Worm (Caenorhabditis elegans) whole organism, midembryonic: Measurements from ENCODE around the gene sre-38.

ENCODE experiments used
- T22C8.4 ChIP-seq: fragments of 200-800 bp; sonication (Bioruptor generic); IDR thresholded peaks from 2 replicates; pipeline ENCODE4 v1.3.6; 2022; ENCODE audit warnings: missing genetic modification characterization, missing compliant biosample characterization
- flt-1 ChIP-seq: fragments of 200-800 bp; sonication (Bioruptor generic); IDR thresholded peaks from 2 replicates; pipeline ENCODE4 v1.3.6; 2022; ENCODE audit warnings: missing genetic modification characterization, missing compliant biosample characterization
- med-1 ChIP-seq: sonication (generic microtip); optimal IDR thresholded peaks from 2 replicates; lab custom pipeline; 2017; ENCODE audit warnings: missing genetic modification characterization, mild to moderate bottlenecking, missing compliant biosample characterization, antibody characterized with exemption, missing genetic modification reagents; ENCODE audit not compliant: insufficient read depth
- tab-1 ChIP-seq: fragments of 200-800 bp; sonication (Bioruptor generic); IDR thresholded peaks from 2 replicates; pipeline ENCODE4 v1.3.6; 2022; ENCODE audit warnings: missing genetic modification characterization, missing compliant biosample characterization
- ztf-23 ChIP-seq: fragments of 200-800 bp; sonication (Bioruptor generic); IDR thresholded peaks from 2 replicates; pipeline ENCODE4 v1.3.6; 2022; ENCODE audit warnings: missing genetic modification reagents, missing genetic modification characterization, missing compliant biosample characterization

- no peak for TF ChIP-seq ztf-23 (GFP tag; lab: Robert Waterston, UW)
- no peak for TF ChIP-seq tab-1 (GFP tag; lab: Robert Waterston, UW)
- TF ChIP-seq T22C8.4 (GFP tag; lab: Robert Waterston, UW): no peak
- no peak for TF ChIP-seq flt-1 (GFP tag; lab: Robert Waterston, UW)
- no peak for TF ChIP-seq med-1 (GFP tag; lab: Kevin White, UChicago)
Measured at ce11 chrII:12435202-12435872, 22.0 kb upstream of the sre-38 start.
